Worm (Caenorhabditis elegans): ENCODE data around the gene Y54G2A.77.

Y54G2A.77 gene

ce11 chrIV:2740035-2740434, 22.4 kb upstream of the Y54G2A.77 start:
- TF ChIP-seq sea-1 (GFP tag; conservative IDR thresholded peaks at IDR 0.05): peak; percentile 97
- peak; percentile 96 for TF ChIP-seq tbx-37 (GFP tag; conservative IDR thresholded peaks at IDR 0.05)
- TF ChIP-seq tbx-11 (GFP tag; IDR thresholded peaks at IDR 0.05): peak; percentile 93
- TF ChIP-seq flt-1 (GFP tag; IDR thresholded peaks at IDR 0.05): peak; percentile 94
- TF ChIP-seq pes-1 (GFP tag; IDR thresholded peaks at IDR 0.05): peak; percentile 95
- peak; percentile 95 for TF ChIP-seq scrt-1 (GFP tag; IDR thresholded peaks at IDR 0.05)

ce11 chrIV:2742470-2743044, 19.9 kb upstream of the Y54G2A.77 start, which contains the start of gene nhr-277:
nhr-277 (plus strand) TSS chrIV:2742994.
- TF ChIP-seq tbx-11 (GFP tag; IDR thresholded peaks at IDR 0.05): no peak
- TF ChIP-seq ceh-36 (tag; optimal IDR thresholded peaks at IDR 0.05): no peak
- no peak for TF ChIP-seq F13C5.2 (tag; optimal IDR thresholded peaks at IDR 0.05)
- no peak for TF ChIP-seq hmbx-1 (tag; optimal IDR thresholded peaks at IDR 0.05)
- TF ChIP-seq scrt-1 (GFP tag; IDR thresholded peaks at IDR 0.05): no peak
- no peak for TF ChIP-seq flt-1 (GFP tag; IDR thresholded peaks at IDR 0.05)

- no peak for TF ChIP-seq flt-1 (GFP tag; IDR thresholded peaks at IDR 0.05)
- TF ChIP-seq aly-1 (tag; optimal IDR thresholded peaks at IDR 0.05): no peak
- no peak for TF ChIP-seq ceh-13 (GFP tag; optimal IDR thresholded peaks at IDR 0.05)
- TF ChIP-seq pes-1 (GFP tag; IDR thresholded peaks at IDR 0.05): no peak
Measured at ce11 chrIV:2747385-2748007, 15.0 kb upstream of the Y54G2A.77 start.

ce11 chrIV:2748863-2749451, 13.5 kb upstream of the Y54G2A.77 start:
- TF ChIP-seq ceh-13 (GFP tag; optimal IDR thresholded peaks at IDR 0.05) (no peak), hnd-1 (tag; optimal IDR thresholded peaks at IDR 0.05) (no peak), pes-1 (GFP tag; IDR thresholded peaks at IDR 0.05) (no peak), aly-1 (tag; optimal IDR thresholded peaks at IDR 0.05) (no peak), hmbx-1 (tag; optimal IDR thresholded peaks at IDR 0.05) (no peak), tra-4 (tag; optimal IDR thresholded peaks at IDR 0.05) (no peak), F13C5.2 (tag; optimal IDR thresholded peaks at IDR 0.05) (no peak), flt-1 (GFP tag; IDR thresholded peaks at IDR 0.05) (no peak), scrt-1 (GFP tag; IDR thresholded peaks at IDR 0.05) (no peak), ceh-36 (tag; optimal IDR thresholded peaks at IDR 0.05) (no peak), ama-1 (optimal IDR thresholded peaks at IDR 0.05) (no peak), hmg-4 (GFP tag; optimal IDR thresholded peaks at IDR 0.05) (no peak), B0310.2 (tag; optimal IDR thresholded peaks at IDR 0.05) (no peak), tbx-37 (GFP tag; conservative IDR thresholded peaks at IDR 0.05) (no peak), tbx-11 (GFP tag; IDR thresholded peaks at IDR 0.05) (no peak), ets-7 (tag; optimal IDR thresholded peaks at IDR 0.05) (no peak), sea-1 (GFP tag; conservative IDR thresholded peaks at IDR 0.05) (no peak)

ce11 chrIV:2750607-2751006, 11.9 kb upstream of the Y54G2A.77 start:
- no peak for TF ChIP-seq flt-1 (GFP tag; IDR thresholded peaks at IDR 0.05)
- TF ChIP-seq sea-1 (GFP tag; conservative IDR thresholded peaks at IDR 0.05): no peak
- no peak for TF ChIP-seq hmg-4 (GFP tag; optimal IDR thresholded peaks at IDR 0.05)
- no peak for TF ChIP-seq F13C5.2 (tag; optimal IDR thresholded peaks at IDR 0.05)
- TF ChIP-seq B0310.2 (tag; optimal IDR thresholded peaks at IDR 0.05): no peak
- TF ChIP-seq ceh-36 (tag; optimal IDR thresholded peaks at IDR 0.05): no peak
- TF ChIP-seq hmbx-1 (tag; optimal IDR thresholded peaks at IDR 0.05): no peak
- no peak for TF ChIP-seq ama-1 (optimal IDR thresholded peaks at IDR 0.05)
- no peak for TF ChIP-seq pes-1 (GFP tag; IDR thresholded peaks at IDR 0.05)
- TF ChIP-seq scrt-1 (GFP tag; IDR thresholded peaks at IDR 0.05): no peak
- TF ChIP-seq ets-7 (tag; optimal IDR thresholded peaks at IDR 0.05): no peak
- TF ChIP-seq tbx-11 (GFP tag; IDR thresholded peaks at IDR 0.05): no peak
- no peak for TF ChIP-seq aly-1 (tag; optimal IDR thresholded peaks at IDR 0.05)
- TF ChIP-seq ceh-13 (GFP tag; optimal IDR thresholded peaks at IDR 0.05): no peak
- TF ChIP-seq tra-4 (tag; optimal IDR thresholded peaks at IDR 0.05): no peak
- no peak for TF ChIP-seq hnd-1 (tag; optimal IDR thresholded peaks at IDR 0.05)
- TF ChIP-seq tbx-37 (GFP tag; conservative IDR thresholded peaks at IDR 0.05): no peak

- no peak for TF ChIP-seq ceh-13 (GFP tag; optimal IDR thresholded peaks at IDR 0.05)
- TF ChIP-seq hnd-1 (tag; optimal IDR thresholded peaks at IDR 0.05): no peak
- TF ChIP-seq ceh-36 (tag; optimal IDR thresholded peaks at IDR 0.05): no peak
Measured at ce11 chrIV:2751568-2751967, 10.9 kb upstream of the Y54G2A.77 start, which contains the start of gene Y54G2A.41. Y54G2A.41 (plus strand) TSS chrIV:2751868.

ce11 chrIV:2753541-2753940, 8.9 kb upstream of the Y54G2A.77 start:
- no peak for TF ChIP-seq ama-1 (optimal IDR thresholded peaks at IDR 0.05)
- no peak for TF ChIP-seq ets-7 (tag; optimal IDR thresholded peaks at IDR 0.05)
- TF ChIP-seq tbx-11 (GFP tag; IDR thresholded peaks at IDR 0.05): no peak
- no peak for TF ChIP-seq ceh-36 (tag; optimal IDR thresholded peaks at IDR 0.05)
- no peak for TF ChIP-seq tbx-37 (GFP tag; conservative IDR thresholded peaks at IDR 0.05)
- no peak for TF ChIP-seq scrt-1 (GFP tag; IDR thresholded peaks at IDR 0.05)
- TF ChIP-seq pes-1 (GFP tag; IDR thresholded peaks at IDR 0.05): no peak
- TF ChIP-seq sea-1 (GFP tag; conservative IDR thresholded peaks at IDR 0.05): no peak
- TF ChIP-seq flt-1 (GFP tag; IDR thresholded peaks at IDR 0.05): no peak
- TF ChIP-seq hmbx-1 (tag; optimal IDR thresholded peaks at IDR 0.05): no peak
- no peak for TF ChIP-seq F13C5.2 (tag; optimal IDR thresholded peaks at IDR 0.05)
- no peak for TF ChIP-seq hnd-1 (tag; optimal IDR thresholded peaks at IDR 0.05)

DNA sequence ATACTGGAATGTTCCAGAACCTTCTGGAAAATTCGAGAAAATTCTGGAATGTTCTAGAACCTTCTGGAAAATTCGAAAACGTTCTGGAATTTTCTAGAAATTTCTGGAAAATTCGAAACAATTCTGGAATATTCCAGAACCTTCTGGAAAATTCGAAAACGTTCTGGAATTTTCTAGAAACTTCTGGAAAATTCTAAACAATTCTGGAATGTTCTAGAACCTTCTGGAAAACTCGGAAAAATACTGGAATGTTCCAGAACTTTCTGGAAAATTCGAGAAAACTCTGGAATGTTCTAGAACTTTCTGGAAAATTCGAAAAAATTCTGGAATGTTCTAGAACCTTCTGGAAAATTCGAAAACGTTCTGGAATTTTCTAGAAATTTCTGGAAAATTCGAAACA, 7.0 kb upstream of the Y54G2A.77 start:
- TF ChIP-seq pes-1 (GFP tag; IDR thresholded peaks at IDR 0.05): peak; percentile 61; the same call in 1 of the 2 replicates
